Fruit fly (Drosophila melanogaster): Measurements from ENCODE around the gene FMRFaR.

DNA sequence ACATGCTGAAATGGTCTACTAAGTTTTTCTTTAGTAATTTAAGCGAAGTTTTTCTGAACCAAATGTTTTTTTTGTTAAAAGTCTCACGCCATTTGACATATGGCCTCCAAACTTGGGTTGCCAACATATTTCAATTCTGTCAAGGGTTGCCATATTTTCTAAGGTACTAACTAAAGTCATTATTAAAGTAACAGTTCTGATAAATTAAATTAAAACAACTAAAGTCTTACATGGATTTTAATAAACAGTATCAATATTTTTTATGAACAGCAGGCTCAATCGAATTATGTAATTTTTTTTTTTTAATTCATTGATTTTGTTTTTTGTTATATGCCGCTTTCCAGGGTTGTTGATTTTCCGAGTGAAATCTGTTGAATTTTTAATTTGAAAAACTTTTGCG is 24.9 kb downstream of the FMRFaR start, which contains the start of gene aly:
- TF ChIP-seq CG1621 (tag; optimal IDR thresholded peaks at IDR 0.05) (no peak), CG9139 (GFP tag; optimal IDR thresholded peaks at IDR 0.05) (no peak)
